Fruit fly (Drosophila melanogaster) whole organism, embryonic: ENCODE results near the gene kel.

ENCODE experiments used
- Blimp-1 ChIP-seq: fragments of 200-800 bp; sonication (Bioruptor generic); optimal IDR thresholded peaks from 3 replicates; lab custom pipeline; 2018; ENCODE audit warnings: missing biosample characterization, missing genetic modification characterization, mild to moderate bottlenecking, moderate library complexity, missing genetic modification reagents
- CG10321 ChIP-seq: fragments of 200-800 bp; sonication (Bioruptor generic); IDR thresholded peaks from 2 replicates; pipeline ENCODE4 v1.3.6; 2022; ENCODE audit warnings: missing biosample characterization, missing genetic modification characterization
- CG12071 ChIP-seq: fragments of 200-800 bp; sonication (Bioruptor generic); optimal IDR thresholded peaks from 3 replicates; lab custom pipeline; 2018; ENCODE audit warnings: missing biosample characterization, mild to moderate bottlenecking, missing genetic modification characterization
- CG12769 ChIP-seq: fragments of 200-800 bp; sonication (Bioruptor generic); optimal IDR thresholded peaks from 2 replicates; lab custom pipeline; 2019; ENCODE audit warnings: missing biosample characterization, mild to moderate bottlenecking, missing genetic modification characterization, moderate library complexity
- CG13296 ChIP-seq: fragments of 200-800 bp; sonication (Bioruptor generic); optimal IDR thresholded peaks from 3 replicates; lab custom pipeline; 2018; ENCODE audit warnings: missing biosample characterization, mild to moderate bottlenecking, missing genetic modification characterization
- CG1603 ChIP-seq: fragments of 200-800 bp; sonication (Bioruptor generic); optimal IDR thresholded peaks from 2 replicates; lab custom pipeline; 2019; ENCODE audit warnings: missing biosample characterization, mild to moderate bottlenecking, missing genetic modification characterization, moderate library complexity
- CG1647 ChIP-seq: fragments of 200-800 bp; sonication (Bioruptor generic); optimal IDR thresholded peaks from 3 replicates; lab custom pipeline; 2016; ENCODE audit warnings: missing biosample characterization, missing genetic modification characterization
- CG17568 ChIP-seq: fragments of 200-800 bp; sonication (Bioruptor generic); optimal IDR thresholded peaks from 2 replicates; lab custom pipeline; 2018; ENCODE audit warnings: missing biosample characterization, mild to moderate bottlenecking, missing genetic modification characterization, moderate library complexity
- CG17829 ChIP-seq: fragments of 200-800 bp; optimal IDR thresholded peaks from 2 replicates; lab custom pipeline; 2019; ENCODE audit warnings: missing biosample characterization, mild to moderate bottlenecking, missing genetic modification characterization, moderate library complexity
- CG2889 ChIP-seq: fragments of 200-800 bp; sonication (Bioruptor generic); IDR thresholded peaks from 3 replicates; pipeline ENCODE4 v1.3.6; 2022; ENCODE audit warnings: missing biosample characterization, missing genetic modification characterization
- CG3065 ChIP-seq: fragments of 200-800 bp; sonication (Bioruptor generic); optimal IDR thresholded peaks from 2 replicates; lab custom pipeline; 2016; ENCODE audit warnings: missing biosample characterization, missing genetic modification characterization
- CG3407 ChIP-seq: fragments of 200-800 bp; sonication (Bioruptor generic); optimal IDR thresholded peaks from 2 replicates; lab custom pipeline; 2018; ENCODE audit warnings: missing biosample characterization, mild to moderate bottlenecking, missing genetic modification characterization
- CG3838 ChIP-seq: fragments of 200-800 bp; sonication (Bioruptor generic); optimal IDR thresholded peaks from 3 replicates; lab custom pipeline; 2016; ENCODE audit warnings: missing biosample characterization, missing genetic modification characterization
- CG3995 ChIP-seq: fragments of 200-800 bp; sonication (Bioruptor generic); optimal IDR thresholded peaks from 3 replicates; lab custom pipeline; 2016; ENCODE audit warnings: missing biosample characterization, missing genetic modification characterization
- CG4854 ChIP-seq: fragments of 200-800 bp; sonication (Bioruptor generic); optimal IDR thresholded peaks from 2 replicates; lab custom pipeline; 2016; ENCODE audit warnings: missing biosample characterization, missing genetic modification characterization, inconsistent platforms
- CG5245 ChIP-seq: fragments of 200-800 bp; sonication (Bioruptor generic); optimal IDR thresholded peaks from 3 replicates; lab custom pipeline; 2016; ENCODE audit warnings: missing biosample characterization, missing genetic modification characterization
- CG9609 ChIP-seq: fragments of 200-800 bp; sonication (Bioruptor generic); optimal IDR thresholded peaks from 3 replicates; lab custom pipeline; 2016; ENCODE audit warnings: missing biosample characterization, missing genetic modification characterization
- CG9817 ChIP-seq: fragments of 200-800 bp; sonication (Bioruptor generic); optimal IDR thresholded peaks from 2 replicates; lab custom pipeline; 2018; ENCODE audit warnings: missing biosample characterization, mild to moderate bottlenecking, missing genetic modification characterization, moderate library complexity
- CG9932 ChIP-seq: fragments of 200-800 bp; sonication (Bioruptor generic); IDR thresholded peaks from 2 replicates; pipeline ENCODE4 v1.3.6; 2022; ENCODE audit warnings: missing biosample characterization, missing genetic modification characterization
- Chrac-16 ChIP-seq: fragments of 200-800 bp; sonication (Bioruptor generic); optimal IDR thresholded peaks from 3 replicates; lab custom pipeline; 2016; ENCODE audit warnings: missing biosample characterization, missing genetic modification characterization
- D ChIP-seq, 2 experiments: fragments of 200-800 bp in 1 of 2; fragments of >200 bp in 1 of 2; sonication (Bioruptor generic) in 1 of 2; optimal IDR thresholded peaks; 2 replicates in 1 of 2; 3 replicates in 1 of 2; lab custom pipeline; 2017; ENCODE audit warnings: mild to moderate bottlenecking in 1 of 2, missing biosample characterization in 1 of 2, missing genetic modification characterization in 1 of 2, missing genetic modification reagents in 1 of 2
- D19B ChIP-seq: fragments of 200-800 bp; sonication (Bioruptor generic); optimal IDR thresholded peaks from 2 replicates; lab custom pipeline; 2017; ENCODE audit warnings: missing biosample characterization, mild to moderate bottlenecking, missing genetic modification characterization
- Dfd ChIP-seq, 2 experiments: fragments of >200 bp; optimal IDR thresholded peaks; 2 replicates each; lab custom pipeline; 2017; ENCODE audit warnings: missing biosample characterization in 2 of 2, missing genetic modification characterization in 2 of 2
- Drgx ChIP-seq: fragments of 200-800 bp; sonication (Bioruptor generic); IDR thresholded peaks from 2 replicates; pipeline ENCODE4 v1.3.6; 2022; ENCODE audit warnings: missing biosample characterization, missing genetic modification characterization
- Gsc ChIP-seq: fragments of 200-800 bp; sonication (Bioruptor generic); IDR thresholded peaks from 2 replicates; pipeline ENCODE4 v1.3.6; 2022; ENCODE audit warnings: missing biosample characterization, missing genetic modification characterization
- Lpt ChIP-seq: fragments of >200 bp; optimal IDR thresholded peaks from 2 replicates; lab custom pipeline; 2018; ENCODE audit warnings: missing biosample characterization, missing genetic modification characterization
- MESR4 ChIP-seq: fragments of 200-800 bp; sonication (Bioruptor generic); optimal IDR thresholded peaks from 2 replicates; lab custom pipeline; 2018; ENCODE audit warnings: missing biosample characterization, mild to moderate bottlenecking, missing genetic modification characterization, moderate library complexity
- Myb ChIP-seq: fragments of 200-800 bp; sonication (Bioruptor generic); optimal IDR thresholded peaks from 2 replicates; lab custom pipeline; 2016; ENCODE audit warnings: missing biosample characterization, missing genetic modification characterization
- Neu2 ChIP-seq: fragments of 200-800 bp; sonication (Bioruptor generic); optimal IDR thresholded peaks from 3 replicates; lab custom pipeline; 2016; ENCODE audit warnings: missing biosample characterization, missing genetic modification characterization, borderline replicate concordance
- Nf-YA ChIP-seq: fragments of 200-800 bp; sonication (Bioruptor generic); IDR thresholded peaks from 2 replicates; pipeline ENCODE4 v1.3.6; 2022; ENCODE audit warnings: missing biosample characterization, missing genetic modification characterization
- Sox102F ChIP-seq: fragments of 200-800 bp; sonication (Bioruptor generic); optimal IDR thresholded peaks from 2 replicates; lab custom pipeline; 2018; ENCODE audit warnings: missing biosample characterization, mild to moderate bottlenecking, missing genetic modification characterization, moderate library complexity
- ac ChIP-seq: fragments of 200-800 bp; sonication (Bioruptor generic); optimal IDR thresholded peaks from 3 replicates; lab custom pipeline; 2017; ENCODE audit warnings: missing biosample characterization, mild to moderate bottlenecking, missing genetic modification characterization
- ase ChIP-seq: fragments of 200-800 bp; sonication (Bioruptor generic); IDR thresholded peaks from 3 replicates; pipeline ENCODE4 v1.3.6; 2022; ENCODE audit warnings: missing biosample characterization, missing genetic modification characterization
- cad ChIP-seq: fragments of >200 bp; optimal IDR thresholded peaks from 2 replicates; lab custom pipeline; 2017; ENCODE audit warnings: missing biosample characterization, missing genetic modification characterization
- dpn ChIP-seq, 2 experiments: fragments of 200-800 bp; sonication (Bioruptor generic); optimal IDR thresholded peaks; 3 replicates each; lab custom pipeline; 2016; ENCODE audit warnings: missing biosample characterization in 2 of 2, missing genetic modification characterization in 2 of 2
- fd64A ChIP-seq: fragments of 200-800 bp; sonication (Bioruptor generic); optimal IDR thresholded peaks from 3 replicates; lab custom pipeline; 2018; ENCODE audit warnings: missing biosample characterization, mild to moderate bottlenecking, missing genetic modification characterization
- ftz-f1 ChIP-seq: fragments of 200-800 bp; sonication (Bioruptor generic); optimal IDR thresholded peaks from 2 replicates; lab custom pipeline; 2016; ENCODE audit warnings: missing biosample characterization, missing genetic modification characterization
- grn ChIP-seq: fragments of 200-800 bp; sonication (Bioruptor generic); optimal IDR thresholded peaks from 3 replicates; lab custom pipeline; 2017; ENCODE audit warnings: missing biosample characterization, missing genetic modification characterization
- hkb ChIP-seq, 2 experiments: fragments of 200-800 bp in 1 of 2; fragments of >200 bp in 1 of 2; sonication (Bioruptor generic) in 1 of 2; IDR thresholded peaks in 1 of 2; optimal IDR thresholded peaks in 1 of 2; 2 replicates each; pipeline versions ENCODE4 v1.3.6 to Lab custom; 2017 to 2022; ENCODE audit warnings: missing biosample characterization in 1 of 2, missing genetic modification characterization in 1 of 2
- klu ChIP-seq: fragments of 200-800 bp; sonication (Bioruptor generic); IDR thresholded peaks from 2 replicates; pipeline ENCODE4 v1.3.6; 2022; ENCODE audit warnings: missing biosample characterization, missing genetic modification characterization
- onecut ChIP-seq: fragments of 200-800 bp; sonication (Bioruptor generic); IDR thresholded peaks from 2 replicates; pipeline ENCODE4 v1.3.6; 2022; ENCODE audit warnings: missing biosample characterization, missing genetic modification characterization
- org-1 ChIP-seq: fragments of 200-800 bp; sonication (Bioruptor generic); optimal IDR thresholded peaks from 2 replicates; lab custom pipeline; 2017; ENCODE audit warnings: missing biosample characterization, missing genetic modification characterization
- otp ChIP-seq: fragments of 200-800 bp; sonication (Bioruptor generic); IDR thresholded peaks from 3 replicates; pipeline ENCODE4, ENCODE4 v1.3.6; 2022; ENCODE audit warnings: missing biosample characterization, missing genetic modification characterization
- pho ChIP-seq: fragments of 200-800 bp; sonication (Bioruptor generic); optimal IDR thresholded peaks from 2 replicates; lab custom pipeline; 2016; ENCODE audit warnings: missing biosample characterization, missing genetic modification characterization
- pum ChIP-seq: fragments of 200-800 bp; sonication (Bioruptor generic); optimal IDR thresholded peaks from 2 replicates; lab custom pipeline; 2016; ENCODE audit warnings: missing biosample characterization, missing genetic modification characterization
- pzg ChIP-seq: fragments of 200-800 bp; sonication (Bioruptor generic); optimal IDR thresholded peaks from 3 replicates; lab custom pipeline; 2018; ENCODE audit warnings: missing biosample characterization, mild to moderate bottlenecking, missing genetic modification characterization, moderate library complexity
- so ChIP-seq: fragments of 200-800 bp; sonication (Bioruptor generic); IDR thresholded peaks from 3 replicates; pipeline ENCODE4 v1.3.6; 2022; ENCODE audit warnings: missing biosample characterization, missing genetic modification characterization
- unpg ChIP-seq: fragments of 200-800 bp; sonication (Bioruptor generic); optimal IDR thresholded peaks from 3 replicates; lab custom pipeline; 2018; ENCODE audit warnings: missing biosample characterization, mild to moderate bottlenecking, missing genetic modification characterization, moderate library complexity

Gene kel

dm6 chr2L:18141471-18142345 is 3.8 kb upstream of the kel start (continued):
- TF ChIP-seq pho = peak; percentile 52
- TF ChIP-seq cad (GFP tag; lab: Kevin White, UChicago) = no peak
- TF ChIP-seq Sox102F (GFP tag; lab: Kevin White, UChicago) = peak; percentile 79
- peak; percentile 14 for TF ChIP-seq ac (GFP tag; lab: Kevin White, UChicago)
- TF ChIP-seq Myb (GFP tag; lab: Kevin White, UChicago) = peak; percentile 31
- TF ChIP-seq hkb (optimal IDR thresholded peaks at IDR 0.05; lab: Kevin White, UChicago) = no peak
- TF ChIP-seq hkb (GFP tag; IDR thresholded peaks at IDR 0.05; lab: Robert Waterston, UW) = no peak
- TF ChIP-seq pum = no peak
- TF ChIP-seq fd64A (GFP tag; lab: Kevin White, UChicago) = no peak
- TF ChIP-seq CG5245 (GFP tag; lab: Kevin White, UChicago) = peak; percentile 4
- TF ChIP-seq Gsc (GFP tag; lab: Robert Waterston, UW) = no peak
- 0 out of 2 replicates have a peak, but pooled peaks have one; percentile 34 for TF ChIP-seq CG9932 (GFP tag; lab: Robert Waterston, UW)
- peak; percentile 29; the same call in 1 of the 2 replicates for TF ChIP-seq klu
- TF ChIP-seq ase (GFP tag; lab: Robert Waterston, UW) = 0 out of 3 replicates have a peak, but pooled peaks have one; percentile 39
- 0 out of 3 replicates have a peak, but pooled peaks have one; percentile 30 for TF ChIP-seq CG2889
- TF ChIP-seq ftz-f1 = peak; percentile 37
- no peak for TF ChIP-seq D (optimal IDR thresholded peaks at IDR 0.05; lab: Kevin White, UChicago)
- peak; percentile 72 for TF ChIP-seq D (GFP tag; optimal IDR thresholded peaks at IDR 0.05; lab: Kevin White, UChicago)
- peak in 1 of 2 experiments; percentile 4 for TF ChIP-seq Dfd (GFP tag; optimal IDR thresholded peaks at IDR 0.05; lab: Kevin White, UChicago)
- TF ChIP-seq CG13296 = peak; percentile 43
- no peak for TF ChIP-seq CG3838 (GFP tag; lab: Kevin White, UChicago)
- TF ChIP-seq CG10321 (GFP tag; lab: Robert Waterston, UW) = no peak
- TF ChIP-seq Chrac-16 (GFP tag; lab: Kevin White, UChicago) = peak; percentile 66
- TF ChIP-seq unpg (GFP tag; lab: Kevin White, UChicago) = peak; percentile 70
- TF ChIP-seq CG3407 (GFP tag; lab: Kevin White, UChicago) = peak; percentile 36
- peak; percentile 68 for TF ChIP-seq Blimp-1
- peak; percentile 64 for TF ChIP-seq so
- peak; percentile 56 for TF ChIP-seq CG1603
- no peak for TF ChIP-seq Lpt (GFP tag; lab: Kevin White, UChicago)
- peak; percentile 20 for TF ChIP-seq CG3995 (GFP tag; lab: Kevin White, UChicago)
- TF ChIP-seq Drgx = peak; percentile 75
- TF ChIP-seq CG9609 = no peak
- no peak for TF ChIP-seq CG4854 (GFP tag; lab: Kevin White, UChicago)
- TF ChIP-seq Nf-YA (GFP tag; lab: Robert Waterston, UW) = no peak
- peak; percentile 12 for TF ChIP-seq MESR4
- TF ChIP-seq Neu2 = no peak
- peak; percentile 62 for TF ChIP-seq CG17829
- no peak for TF ChIP-seq pzg (GFP tag; lab: Kevin White, UChicago)
- TF ChIP-seq CG12769 (tag; lab: Kevin White, UChicago) = peak; percentile 68
- TF ChIP-seq D19B (GFP tag; lab: Kevin White, UChicago) = peak; percentile 38
- TF ChIP-seq grn (GFP tag; lab: Kevin White, UChicago) = peak; percentile 0
- TF ChIP-seq CG12071 (GFP tag; lab: Kevin White, UChicago) = peak; percentile 56
- TF ChIP-seq CG9817 (tag; lab: Kevin White, UChicago) = peak; percentile 51
- TF ChIP-seq onecut = peak; percentile 28; the same call in 1 of the 2 replicates
- peak; percentile 57 for TF ChIP-seq org-1
- TF ChIP-seq CG17568 = peak; percentile 59
- TF ChIP-seq CG3065 (GFP tag; lab: Kevin White, UChicago) = no peak
- peak; percentile 68 to 79 for TF ChIP-seq dpn (GFP tag; optimal IDR thresholded peaks at IDR 0.05; lab: Kevin White, UChicago)
- TF ChIP-seq CG1647 (GFP tag; lab: Kevin White, UChicago) = peak; percentile 22
- TF ChIP-seq otp (GFP tag; lab: Robert Waterston, UW) = no peak; the same call in 2 of the 3 replicates
